Fruit fly (Drosophila melanogaster) whole organism, embryonic: ENCODE data around the gene CG4730.

ENCODE experiments used
- Atf3 ChIP-seq: fragments of 200-800 bp; sonication (Bioruptor generic); optimal IDR thresholded peaks from 3 replicates; lab custom pipeline; 2016; ENCODE audit warnings: missing biosample characterization, missing genetic modification characterization
- Atf6 ChIP-seq: fragments of 200-800 bp; sonication (Bioruptor generic); IDR thresholded peaks from 2 replicates; pipeline ENCODE4 v1.3.6; 2022; ENCODE audit warnings: missing biosample characterization, missing genetic modification characterization
- B-H1 ChIP-seq: fragments of 200-800 bp; sonication (Bioruptor generic); IDR thresholded peaks from 3 replicates; pipeline ENCODE4 v1.3.6; 2022; ENCODE audit warnings: missing biosample characterization, missing genetic modification characterization
- CG11695 ChIP-seq: fragments of 200-800 bp; sonication (Bioruptor generic); IDR thresholded peaks from 3 replicates; pipeline ENCODE4 v1.3.6; 2022; ENCODE audit warnings: missing biosample characterization, missing genetic modification characterization
- CG14710 ChIP-seq: fragments of 200-800 bp; sonication (Bioruptor generic); optimal IDR thresholded peaks from 3 replicates; lab custom pipeline; 2019; ENCODE audit warnings: missing biosample characterization, mild to moderate bottlenecking, missing genetic modification characterization, moderate library complexity
- CG1529 ChIP-seq: fragments of 200-800 bp; sonication (Bioruptor generic); optimal IDR thresholded peaks from 3 replicates; lab custom pipeline; 2018; ENCODE audit warnings: missing biosample characterization, missing genetic modification characterization
- CG15696 ChIP-seq: fragments of 200-800 bp; sonication (Bioruptor generic); optimal IDR thresholded peaks from 2 replicates; lab custom pipeline; 2019; ENCODE audit warnings: missing biosample characterization, mild to moderate bottlenecking, missing genetic modification characterization, moderate library complexity
- CG18619 ChIP-seq: fragments of 200-800 bp; sonication (Bioruptor generic); optimal IDR thresholded peaks from 3 replicates; lab custom pipeline; 2017; ENCODE audit warnings: missing biosample characterization, mild to moderate bottlenecking, missing genetic modification characterization
- CG31388 ChIP-seq: fragments of 200-800 bp; sonication (Bioruptor generic); optimal IDR thresholded peaks from 2 replicates; lab custom pipeline; 2016; ENCODE audit warnings: missing biosample characterization, missing genetic modification characterization
- CG32767 ChIP-seq: fragments of 200-800 bp; sonication (Bioruptor generic); IDR thresholded peaks from 2 replicates; pipeline ENCODE4 v1.3.6; 2022; ENCODE audit warnings: missing biosample characterization, missing genetic modification characterization
- CG5953 ChIP-seq: fragments of 200-800 bp; sonication (Bioruptor generic); IDR thresholded peaks from 2 replicates; pipeline ENCODE4 v1.3.6; 2022; ENCODE audit warnings: missing biosample characterization, missing genetic modification characterization
- CG6175 ChIP-seq: fragments of 200-800 bp; sonication (Bioruptor generic); IDR thresholded peaks from 3 replicates; pipeline ENCODE4 v1.3.6; 2022; ENCODE audit warnings: missing biosample characterization, missing genetic modification characterization
- CG6689 ChIP-seq: fragments of 200-800 bp; sonication (Bioruptor generic); IDR thresholded peaks from 2 replicates; pipeline ENCODE4 v1.3.6; 2022; ENCODE audit warnings: missing biosample characterization, missing genetic modification characterization
- CG8290 ChIP-seq, 3 experiments: fragments of 200-800 bp; sonication (Bioruptor generic); optimal IDR thresholded peaks; 2 replicates each; lab custom pipeline; 2016 to 2019; ENCODE audit warnings: missing biosample characterization in 3 of 3, missing genetic modification characterization in 3 of 3, mild to moderate bottlenecking in 2 of 3, moderate library complexity in 1 of 3
- CG8359 ChIP-seq: fragments of 200-800 bp; sonication (Bioruptor generic); optimal IDR thresholded peaks from 2 replicates; lab custom pipeline; 2017; ENCODE audit warnings: missing biosample characterization, mild to moderate bottlenecking, missing genetic modification characterization, borderline replicate concordance
- CG9876 ChIP-seq: fragments of 200-800 bp; sonication (Bioruptor generic); optimal IDR thresholded peaks from 2 replicates; lab custom pipeline; 2016; ENCODE audit warnings: missing biosample characterization, missing genetic modification characterization
- CG9932 ChIP-seq: fragments of 200-800 bp; sonication (Bioruptor generic); IDR thresholded peaks from 2 replicates; pipeline ENCODE4 v1.3.6; 2022; ENCODE audit warnings: missing biosample characterization, missing genetic modification characterization
- Dbx ChIP-seq: fragments of 200-800 bp; sonication (Bioruptor generic); IDR thresholded peaks from 3 replicates; pipeline ENCODE4 v1.3.6; 2022; ENCODE audit warnings: missing biosample characterization, missing genetic modification characterization
- Dll ChIP-seq: fragments of 200-800 bp; sonication (Bioruptor generic); IDR thresholded peaks from 4 replicates; pipeline ENCODE4 v1.3.6; 2022; ENCODE audit warnings: missing biosample characterization, missing genetic modification characterization; ENCODE audit not compliant: partially characterized antibody
- HmgD ChIP-seq: fragments of 200-800 bp; sonication (Bioruptor generic); optimal IDR thresholded peaks from 3 replicates; lab custom pipeline; 2016; ENCODE audit warnings: missing biosample characterization, missing genetic modification characterization
- Lhr ChIP-seq: fragments of 200-800 bp; sonication (Bioruptor generic); optimal IDR thresholded peaks from 3 replicates; lab custom pipeline; 2017; ENCODE audit warnings: mild to moderate bottlenecking, missing biosample characterization, missing genetic modification reagents, missing genetic modification characterization
- MBD-R2 ChIP-seq: fragments of 200-800 bp; sonication (Bioruptor generic); IDR thresholded peaks from 2 replicates; pipeline ENCODE4 v1.3.6; 2022; ENCODE audit warnings: missing biosample characterization, missing genetic modification characterization
- Mes4 ChIP-seq: fragments of 200-800 bp; sonication (Bioruptor generic); optimal IDR thresholded peaks from 2 replicates; lab custom pipeline; 2016; ENCODE audit warnings: missing biosample characterization, missing genetic modification characterization
- Neu2 ChIP-seq: fragments of 200-800 bp; sonication (Bioruptor generic); optimal IDR thresholded peaks from 3 replicates; lab custom pipeline; 2016; ENCODE audit warnings: missing biosample characterization, missing genetic modification characterization, borderline replicate concordance
- Nf-YA ChIP-seq: fragments of 200-800 bp; sonication (Bioruptor generic); IDR thresholded peaks from 2 replicates; pipeline ENCODE4 v1.3.6; 2022; ENCODE audit warnings: missing biosample characterization, missing genetic modification characterization
- NfI ChIP-seq: fragments of 200-800 bp; sonication (Bioruptor generic); optimal IDR thresholded peaks from 3 replicates; lab custom pipeline; 2018; ENCODE audit warnings: missing biosample characterization, mild to moderate bottlenecking, missing genetic modification characterization, moderate library complexity
- Oaz ChIP-seq: fragments of 200-800 bp; sonication (Bioruptor generic); IDR thresholded peaks from 2 replicates; pipeline ENCODE4 v1.3.6; 2022; ENCODE audit warnings: missing biosample characterization, missing genetic modification characterization
- Opbp ChIP-seq: fragments of 200-800 bp; sonication (Bioruptor generic); IDR thresholded peaks from 3 replicates; pipeline ENCODE4 v1.3.6; 2022; ENCODE audit warnings: missing biosample characterization, missing genetic modification characterization; ENCODE audit not compliant: partially characterized antibody
- Sin3A ChIP-seq: fragments of >200 bp; optimal IDR thresholded peaks from 2 replicates; lab custom pipeline; 2018
- Xbp1 ChIP-seq: fragments of 200-800 bp; sonication (Bioruptor generic); optimal IDR thresholded peaks from 3 replicates; lab custom pipeline; 2016; ENCODE audit warnings: missing biosample characterization, mild to moderate bottlenecking, missing genetic modification characterization
- YL-1 ChIP-seq: fragments of 200-800 bp; sonication (Bioruptor generic); optimal IDR thresholded peaks from 3 replicates; lab custom pipeline; 2017; ENCODE audit warnings: missing biosample characterization, mild to moderate bottlenecking, missing genetic modification characterization
- abd-A ChIP-seq: fragments of 200-800 bp; sonication (Bioruptor generic); optimal IDR thresholded peaks from 3 replicates; lab custom pipeline; 2019; ENCODE audit warnings: missing biosample characterization, mild to moderate bottlenecking, missing genetic modification characterization, moderate library complexity
- dm ChIP-seq: fragments of 200-800 bp; sonication (Bioruptor generic); optimal IDR thresholded peaks from 3 replicates; lab custom pipeline; 2016; ENCODE audit warnings: missing biosample characterization, missing genetic modification characterization
- dysf ChIP-seq: fragments of 200-800 bp; sonication (Bioruptor generic); IDR thresholded peaks from 3 replicates; pipeline ENCODE4 v1.3.6; 2022; ENCODE audit warnings: missing biosample characterization, missing genetic modification characterization
- en ChIP-seq: fragments of 200-800 bp; sonication (Bioruptor generic); optimal IDR thresholded peaks from 2 replicates; lab custom pipeline; 2016; ENCODE audit warnings: missing biosample characterization, missing genetic modification characterization
- eve ChIP-seq, 2 experiments: fragments of >200 bp; optimal IDR thresholded peaks; 2 replicates each; lab custom pipeline; 2017; ENCODE audit warnings: missing biosample characterization in 2 of 2, missing genetic modification characterization in 2 of 2
- eyg ChIP-seq: fragments of 200-800 bp; sonication (Bioruptor generic); optimal IDR thresholded peaks from 3 replicates; lab custom pipeline; 2016; ENCODE audit warnings: missing biosample characterization, missing genetic modification characterization
- fd3F ChIP-seq: fragments of 200-800 bp; sonication (Bioruptor generic); optimal IDR thresholded peaks from 2 replicates; lab custom pipeline; 2018; ENCODE audit warnings: missing biosample characterization, mild to moderate bottlenecking, missing genetic modification characterization, moderate library complexity
- gfzf ChIP-seq: fragments of 200-800 bp; sonication (Bioruptor generic); optimal IDR thresholded peaks from 2 replicates; lab custom pipeline; 2016; ENCODE audit warnings: missing biosample characterization, mild to moderate bottlenecking, missing genetic modification characterization, moderate library complexity
- hbn ChIP-seq: fragments of 200-800 bp; sonication (Bioruptor generic); IDR thresholded peaks from 2 replicates; pipeline ENCODE4 v1.3.6; 2022; ENCODE audit warnings: missing biosample characterization, missing genetic modification characterization; ENCODE audit not compliant: partially characterized antibody
- knrl ChIP-seq: fragments of 200-800 bp; sonication (Bioruptor generic); IDR thresholded peaks from 3 replicates; pipeline ENCODE4 v1.3.6; 2022; ENCODE audit warnings: missing biosample characterization, missing genetic modification characterization; ENCODE audit not compliant: partially characterized antibody
- lab ChIP-seq: fragments of 200-800 bp; sonication (Bioruptor generic); optimal IDR thresholded peaks from 3 replicates; lab custom pipeline; 2017; ENCODE audit warnings: missing biosample characterization, missing genetic modification characterization, mild to moderate bottlenecking, moderate library complexity, missing genetic modification reagents
- maf-S ChIP-seq: fragments of 200-800 bp; sonication (Bioruptor generic); optimal IDR thresholded peaks from 2 replicates; lab custom pipeline; 2016; ENCODE audit warnings: missing biosample characterization, missing genetic modification characterization
- pan ChIP-seq, 4 experiments: fragments of >200 bp in 3 of 4; fragments of 200-800 bp in 1 of 4; sonication (Bioruptor generic) in 1 of 4; optimal IDR thresholded peaks in 3 of 4; IDR thresholded peaks in 1 of 4; 2 replicates each; pipeline versions ENCODE4 v1.3.6 to Lab custom; 2017 to 2022; ENCODE audit warnings: missing biosample characterization in 2 of 4, missing genetic modification characterization in 2 of 4, mixed read lengths in 1 of 4
- pum ChIP-seq: fragments of 200-800 bp; sonication (Bioruptor generic); optimal IDR thresholded peaks from 2 replicates; lab custom pipeline; 2016; ENCODE audit warnings: missing biosample characterization, missing genetic modification characterization
- ranshi ChIP-seq: fragments of 200-800 bp; sonication (Bioruptor generic); IDR thresholded peaks from 2 replicates; pipeline ENCODE4 v1.3.6; 2022; ENCODE audit warnings: missing biosample characterization, missing genetic modification characterization
- sens-2 ChIP-seq: fragments of 200-800 bp; sonication (Bioruptor generic); IDR thresholded peaks from 2 replicates; pipeline ENCODE4 v1.3.6; 2022; ENCODE audit warnings: missing biosample characterization, missing genetic modification characterization
- ssp ChIP-seq: fragments of 200-800 bp; sonication (Bioruptor generic); IDR thresholded peaks from 2 replicates; pipeline ENCODE4 v1.3.6; 2022; ENCODE audit warnings: missing biosample characterization, missing genetic modification characterization
- vfl ChIP-seq: fragments of 200-800 bp; sonication (Bioruptor generic); optimal IDR thresholded peaks from 2 replicates; lab custom pipeline; 2016; ENCODE audit warnings: missing biosample characterization, missing genetic modification characterization
- z ChIP-seq: fragments of 200-800 bp; sonication (Bioruptor generic); IDR thresholded peaks from 3 replicates; pipeline ENCODE4 v1.3.6; 2022; ENCODE audit warnings: missing biosample characterization, missing genetic modification characterization

Gene CG4730

DNA sequence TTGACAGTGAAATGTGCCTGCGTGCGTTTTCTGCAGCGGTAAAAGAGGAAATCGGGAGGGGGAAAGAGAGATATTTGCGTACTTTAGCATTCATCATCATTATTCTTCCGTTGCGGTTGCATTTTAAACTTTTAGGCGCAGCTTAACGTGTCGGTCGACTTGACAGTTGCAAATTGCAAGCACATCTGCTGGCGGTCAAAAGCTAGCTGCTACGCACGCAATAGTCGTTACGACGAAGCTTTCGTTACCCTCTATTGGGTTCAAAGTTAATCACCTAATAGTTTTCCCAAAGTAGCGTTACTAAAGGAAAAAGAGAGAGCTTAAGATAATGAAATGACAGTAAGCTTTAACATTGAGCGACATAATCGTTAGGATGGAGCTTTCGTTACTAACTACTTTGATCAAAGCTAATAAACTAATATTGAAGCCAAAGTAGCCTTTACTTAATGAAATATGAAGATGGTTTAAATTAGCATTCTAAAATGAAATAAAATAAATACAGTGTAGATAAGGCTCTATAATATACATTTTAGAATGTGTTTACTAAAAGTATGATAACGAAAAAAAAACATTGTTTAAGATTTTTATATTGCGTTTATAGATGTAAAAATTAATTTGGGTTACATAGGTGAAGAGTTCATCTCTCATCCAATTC, 26.3 kb downstream of the CG4730 start (continued):
- TF ChIP-seq CG8359 (no peak), ranshi (GFP tag; lab: Robert Waterston, UW) (no peak), CG6689 (GFP tag; lab: Robert Waterston, UW) (no peak), dm (GFP tag; lab: Kevin White, UChicago) (no peak), CG31388 (GFP tag; lab: Kevin White, UChicago) (no peak), Opbp (GFP tag; lab: Robert Waterston, UW) (no peak), CG11695 (no peak), NfI (GFP tag; lab: Kevin White, UChicago) (peak; percentile 6), CG8290 (GFP tag; optimal IDR thresholded peaks at IDR 0.05; lab: Kevin White, UChicago) (no peak), CG8290 (tag; optimal IDR thresholded peaks at IDR 0.05; lab: Kevin White, UChicago) (peak in 1 of 2 experiments; percentile 60), Sin3A (lab: Kevin White, UChicago) (no peak), CG32767 (GFP tag; lab: Robert Waterston, UW) (no peak), hbn (no peak), CG5953 (GFP tag; lab: Robert Waterston, UW) (no peak), Lhr (GFP tag; lab: Kevin White, UChicago) (no peak), Dll (GFP tag; lab: Robert Waterston, UW) (no peak), eve (GFP tag; optimal IDR thresholded peaks at IDR 0.05; lab: Kevin White, UChicago) (no peak), knrl (GFP tag; lab: Robert Waterston, UW) (0 out of 3 replicates have a peak, but pooled peaks have one; percentile 26), YL-1 (GFP tag; lab: Kevin White, UChicago) (no peak), z (GFP tag; lab: Robert Waterston, UW) (no peak), CG14710 (no peak), dysf (GFP tag; lab: Robert Waterston, UW) (0 out of 3 replicates have a peak, but pooled peaks have one; percentile 7), Atf6 (GFP tag; lab: Robert Waterston, UW) (no peak), en (GFP tag; lab: Kevin White, UChicago) (no peak), Neu2 (GFP tag; lab: Kevin White, UChicago) (no peak), CG1529 (GFP tag; lab: Kevin White, UChicago) (no peak), Oaz (GFP tag; lab: Robert Waterston, UW) (no peak), MBD-R2 (GFP tag; lab: Robert Waterston, UW) (peak; percentile 69), lab (GFP tag; lab: Kevin White, UChicago) (no peak), CG9932 (no peak), ssp (GFP tag; lab: Robert Waterston, UW) (no peak), Xbp1 (GFP tag; lab: Kevin White, UChicago) (no peak), Dbx (no peak), Atf3 (no peak), eyg (GFP tag; lab: Kevin White, UChicago) (no peak), HmgD (GFP tag; lab: Kevin White, UChicago) (no peak), abd-A (tag; lab: Kevin White, UChicago) (peak; percentile 98), B-H1 (GFP tag; lab: Robert Waterston, UW) (no peak), pum (GFP tag; lab: Kevin White, UChicago) (no peak), CG18619 (GFP tag; lab: Kevin White, UChicago) (no peak), CG6175 (GFP tag; lab: Robert Waterston, UW) (peak; percentile 68; the same call in 1 of the 3 replicates), Nf-YA (GFP tag; lab: Robert Waterston, UW) (no peak), CG15696 (tag; lab: Kevin White, UChicago) (no peak), gfzf (peak; percentile 30), Mes4 (no peak), maf-S (GFP tag; lab: Kevin White, UChicago) (no peak), CG9876 (GFP tag; lab: Kevin White, UChicago) (no peak), sens-2 (GFP tag; lab: Robert Waterston, UW) (no peak), fd3F (GFP tag; lab: Kevin White, UChicago) (no peak), pan (optimal IDR thresholded peaks at IDR 0.05; lab: Kevin White, UChicago) (no peak), pan (GFP tag; optimal IDR thresholded peaks at IDR 0.05 in 1 of 2, IDR thresholded peaks at IDR 0.05 in 1 of 2) (no peak), vfl (no peak)
